Fruit fly (Drosophila melanogaster) whole organism, embryonic: Measurements from ENCODE around the gene CG34298.
A peak's percentile ranks its signal among the peaks of the same experiment; 100 is the strongest.

Experiments used
- Ada2b ChIP-seq: fragments of 200-800 bp; sonication (Bioruptor generic); IDR thresholded peaks from 2 replicates; pipeline ENCODE4 v1.3.6; 2022; ENCODE audit warnings: missing biosample characterization, missing genetic modification characterization
- B-H1 ChIP-seq: fragments of 200-800 bp; sonication (Bioruptor generic); IDR thresholded peaks from 3 replicates; pipeline ENCODE4 v1.3.6; 2022; ENCODE audit warnings: missing biosample characterization, missing genetic modification characterization
- CG10565 ChIP-seq: fragments of 200-800 bp; sonication (Bioruptor generic); optimal IDR thresholded peaks from 3 replicates; lab custom pipeline; 2016; ENCODE audit warnings: missing biosample characterization, mild to moderate bottlenecking, missing genetic modification characterization
- CG11723 ChIP-seq: fragments of 200-800 bp; sonication (Bioruptor generic); optimal IDR thresholded peaks from 2 replicates; lab custom pipeline; 2017; ENCODE audit warnings: missing biosample characterization, mild to moderate bottlenecking, missing genetic modification characterization
- CG12391 ChIP-seq: fragments of 200-800 bp; sonication (Bioruptor generic); optimal IDR thresholded peaks from 3 replicates; lab custom pipeline; 2018; ENCODE audit warnings: missing biosample characterization, mild to moderate bottlenecking, missing genetic modification characterization, moderate library complexity
- CG13287 ChIP-seq: fragments of 200-800 bp; sonication (Bioruptor generic); IDR thresholded peaks from 2 replicates; pipeline ENCODE4 v1.3.6; 2022; ENCODE audit warnings: missing biosample characterization, missing genetic modification characterization; ENCODE audit not compliant: partially characterized antibody
- CG14014 ChIP-seq: fragments of 200-800 bp; sonication (Bioruptor generic); IDR thresholded peaks from 2 replicates; pipeline ENCODE4 v1.3.6; 2022; ENCODE audit warnings: missing biosample characterization, missing genetic modification characterization
- CG33213 ChIP-seq: fragments of 200-800 bp; sonication (Bioruptor generic); optimal IDR thresholded peaks from 3 replicates; lab custom pipeline; 2016; ENCODE audit warnings: missing biosample characterization, missing genetic modification characterization
- CG3726 ChIP-seq: fragments of 200-800 bp; sonication (Bioruptor generic); IDR thresholded peaks from 3 replicates; pipeline ENCODE4, ENCODE4 v1.3.6; 2022; ENCODE audit warnings: missing biosample characterization, missing genetic modification characterization
- CG3847 ChIP-seq: fragments of 200-800 bp; sonication (Bioruptor generic); IDR thresholded peaks from 2 replicates; pipeline ENCODE4 v1.3.6; 2022; ENCODE audit warnings: missing biosample characterization, missing genetic modification characterization
- CG4707 ChIP-seq: fragments of 200-800 bp; sonication (Bioruptor generic); optimal IDR thresholded peaks from 2 replicates; lab custom pipeline; 2018; ENCODE audit warnings: missing biosample characterization, mild to moderate bottlenecking, missing genetic modification characterization, moderate library complexity
- CG6654 ChIP-seq: fragments of 200-800 bp; sonication (Bioruptor generic); optimal IDR thresholded peaks from 2 replicates; lab custom pipeline; 2017; ENCODE audit warnings: missing biosample characterization, mild to moderate bottlenecking, missing genetic modification characterization
- CG6765 ChIP-seq: fragments of 200-800 bp; sonication (Bioruptor generic); optimal IDR thresholded peaks from 3 replicates; lab custom pipeline; 2017; ENCODE audit warnings: missing biosample characterization, mild to moderate bottlenecking, missing genetic modification characterization
- CG7372 ChIP-seq: fragments of 200-800 bp; sonication (Bioruptor generic); IDR thresholded peaks from 2 replicates; pipeline ENCODE4 v1.3.6; 2022; ENCODE audit warnings: missing biosample characterization, missing genetic modification characterization
- CG7963 ChIP-seq: fragments of 200-800 bp; sonication (Bioruptor generic); IDR thresholded peaks from 3 replicates; pipeline ENCODE4 v1.3.6; 2022; ENCODE audit warnings: missing biosample characterization, missing genetic modification characterization; ENCODE audit not compliant: partially characterized antibody
- CG8944 ChIP-seq: fragments of 200-800 bp; sonication (Bioruptor generic); optimal IDR thresholded peaks from 3 replicates; lab custom pipeline; 2016; ENCODE audit warnings: missing biosample characterization, missing genetic modification characterization
- Dip2 ChIP-seq: fragments of 200-800 bp; sonication (Bioruptor generic); IDR thresholded peaks from 2 replicates; pipeline ENCODE4 v1.3.6; 2022; ENCODE audit warnings: missing biosample characterization, missing genetic modification characterization
- Hmx ChIP-seq: fragments of 200-800 bp; sonication (Bioruptor generic); optimal IDR thresholded peaks from 2 replicates; lab custom pipeline; 2016; ENCODE audit warnings: missing biosample characterization, missing genetic modification characterization
- NC2α ChIP-seq: fragments of 200-800 bp; sonication (Bioruptor generic); optimal IDR thresholded peaks from 2 replicates; lab custom pipeline; 2016; ENCODE audit warnings: missing biosample characterization, missing genetic modification characterization
- Opbp ChIP-seq: fragments of 200-800 bp; sonication (Bioruptor generic); IDR thresholded peaks from 3 replicates; pipeline ENCODE4 v1.3.6; 2022; ENCODE audit warnings: missing biosample characterization, missing genetic modification characterization; ENCODE audit not compliant: partially characterized antibody
- PHDP ChIP-seq: fragments of 200-800 bp; sonication (Bioruptor generic); optimal IDR thresholded peaks from 3 replicates; lab custom pipeline; 2018; ENCODE audit warnings: missing biosample characterization, mild to moderate bottlenecking, missing genetic modification characterization, moderate library complexity
- Vsx1 ChIP-seq: fragments of 200-800 bp; sonication (Bioruptor generic); optimal IDR thresholded peaks from 2 replicates; lab custom pipeline; 2017; ENCODE audit warnings: missing biosample characterization, mild to moderate bottlenecking, missing genetic modification characterization, missing genetic modification reagents
- abd-A ChIP-seq: fragments of 200-800 bp; sonication (Bioruptor generic); optimal IDR thresholded peaks from 3 replicates; lab custom pipeline; 2019; ENCODE audit warnings: missing biosample characterization, mild to moderate bottlenecking, missing genetic modification characterization, moderate library complexity
- ap ChIP-seq: fragments of 200-800 bp; sonication (Bioruptor generic); IDR thresholded peaks from 2 replicates; pipeline ENCODE4 v1.3.6; 2022; ENCODE audit warnings: missing biosample characterization, missing genetic modification characterization
- az2 ChIP-seq: fragments of 200-800 bp; sonication (Bioruptor generic); optimal IDR thresholded peaks from 3 replicates; lab custom pipeline; 2016; ENCODE audit warnings: missing biosample characterization, missing genetic modification characterization
- bab2 ChIP-seq: fragments of 200-800 bp; sonication (Bioruptor generic); optimal IDR thresholded peaks from 2 replicates; lab custom pipeline; 2016; ENCODE audit warnings: missing biosample characterization, missing genetic modification characterization
- chm ChIP-seq: fragments of 200-800 bp; sonication (Bioruptor generic); IDR thresholded peaks from 2 replicates; pipeline ENCODE4 v1.3.6; 2022; ENCODE audit warnings: missing biosample characterization, missing genetic modification characterization
- crol ChIP-seq: fragments of 200-800 bp; sonication (Bioruptor generic); IDR thresholded peaks from 2 replicates; pipeline ENCODE4 v1.3.6; 2022; ENCODE audit warnings: missing biosample characterization, missing genetic modification characterization
- da ChIP-seq: fragments of 200-800 bp; sonication (Bioruptor generic); optimal IDR thresholded peaks from 2 replicates; lab custom pipeline; 2016; ENCODE audit warnings: missing biosample characterization, missing genetic modification characterization
- disco-r ChIP-seq: fragments of 200-800 bp; sonication (Bioruptor generic); optimal IDR thresholded peaks from 2 replicates; lab custom pipeline; 2016; ENCODE audit warnings: missing biosample characterization, missing genetic modification characterization
- gcm2 ChIP-seq: fragments of 200-800 bp; sonication (Bioruptor generic); optimal IDR thresholded peaks from 2 replicates; lab custom pipeline; 2016; ENCODE audit warnings: missing biosample characterization, missing genetic modification characterization
- kay ChIP-seq: fragments of 200-800 bp; sonication (Bioruptor generic); optimal IDR thresholded peaks from 2 replicates; lab custom pipeline; 2016; ENCODE audit warnings: missing biosample characterization, missing genetic modification characterization
- knrl ChIP-seq: fragments of 200-800 bp; sonication (Bioruptor generic); IDR thresholded peaks from 3 replicates; pipeline ENCODE4 v1.3.6; 2022; ENCODE audit warnings: missing biosample characterization, missing genetic modification characterization; ENCODE audit not compliant: partially characterized antibody
- lmd ChIP-seq: fragments of 200-800 bp; sonication (Bioruptor generic); IDR thresholded peaks from 2 replicates; pipeline ENCODE4 v1.3.6; 2022; ENCODE audit warnings: missing biosample characterization, missing genetic modification characterization
- phol ChIP-seq: fragments of 200-800 bp; sonication (Bioruptor generic); optimal IDR thresholded peaks from 3 replicates; lab custom pipeline; 2018; ENCODE audit warnings: missing biosample characterization, mild to moderate bottlenecking, missing genetic modification characterization, moderate library complexity
- repo ChIP-seq: fragments of 200-800 bp; sonication (Bioruptor generic); optimal IDR thresholded peaks from 2 replicates; lab custom pipeline; 2016; ENCODE audit warnings: missing biosample characterization, missing genetic modification characterization
- tll ChIP-seq, 2 experiments: fragments of 200-800 bp in 1 of 2; fragments of >200 bp in 1 of 2; sonication (Bioruptor generic) in 1 of 2; optimal IDR thresholded peaks; 2 replicates each; lab custom pipeline; 2017 to 2019; ENCODE audit warnings: missing biosample characterization in 2 of 2, missing genetic modification characterization in 2 of 2, mild to moderate bottlenecking in 1 of 2, moderate library complexity in 1 of 2
- tna ChIP-seq: fragments of 200-800 bp; sonication (Bioruptor generic); IDR thresholded peaks from 2 replicates; pipeline ENCODE4 v1.3.6; 2022; ENCODE audit warnings: missing biosample characterization, missing genetic modification characterization; ENCODE audit not compliant: partially characterized antibody
- tup ChIP-seq: fragments of 200-800 bp; sonication (Bioruptor generic); optimal IDR thresholded peaks from 2 replicates; lab custom pipeline; 2016; ENCODE audit warnings: missing biosample characterization, mild to moderate bottlenecking, missing genetic modification characterization, moderate library complexity
- twi ChIP-seq: fragments of 200-800 bp; optimal IDR thresholded peaks from 2 replicates; lab custom pipeline; 2019; ENCODE audit warnings: missing biosample characterization, mild to moderate bottlenecking, missing genetic modification characterization, moderate library complexity
- unc-4 ChIP-seq: fragments of 200-800 bp; sonication (Bioruptor generic); IDR thresholded peaks from 2 replicates; pipeline ENCODE4 v1.3.6; 2022; ENCODE audit warnings: missing biosample characterization, missing genetic modification characterization; ENCODE audit not compliant: partially characterized antibody
- z ChIP-seq: fragments of 200-800 bp; sonication (Bioruptor generic); IDR thresholded peaks from 3 replicates; pipeline ENCODE4 v1.3.6; 2022; ENCODE audit warnings: missing biosample characterization, missing genetic modification characterization
- zf30C ChIP-seq: fragments of 200-800 bp; sonication (Bioruptor generic); optimal IDR thresholded peaks from 3 replicates; lab custom pipeline; 2018; ENCODE audit warnings: missing biosample characterization, mild to moderate bottlenecking, missing genetic modification characterization

CG34298 gene

DNA sequence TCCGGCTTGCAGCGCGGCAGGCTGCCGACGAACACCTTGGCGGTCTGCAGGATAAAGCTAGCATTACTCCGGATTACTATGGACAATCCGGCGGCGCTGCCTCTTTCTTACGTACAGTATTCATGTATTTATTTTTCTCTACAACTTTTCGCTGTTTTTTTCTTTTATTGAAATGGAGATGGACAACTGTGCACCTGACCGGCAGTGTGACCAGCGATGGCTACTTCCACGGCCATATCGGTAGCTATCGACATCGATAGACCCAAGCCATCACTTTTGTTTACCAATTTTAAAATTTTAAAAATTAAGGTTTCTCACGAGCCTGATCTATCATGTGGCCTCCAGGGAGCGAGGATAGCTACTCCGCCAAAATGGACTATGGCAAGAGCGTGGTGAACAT is 4.6 kb upstream of the CG34298 start, which contains the start of the genes CG7903 and Sas-6 (continued):
- TF ChIP-seq CG8944 (no peak), chm (GFP tag; lab: Robert Waterston, UW) (no peak), az2 (no peak), CG4707 (GFP tag; lab: Kevin White, UChicago) (no peak), CG11723 (no peak), tna (GFP tag; lab: Robert Waterston, UW) (peak; percentile 43; the same call in 1 of the 2 replicates), da (no peak), bab2 (GFP tag; lab: Kevin White, UChicago) (no peak), CG12391 (tag; lab: Kevin White, UChicago) (no peak), Opbp (GFP tag; lab: Robert Waterston, UW) (peak; percentile 60; the same call in 1 of the 3 replicates), CG6654 (GFP tag; lab: Kevin White, UChicago) (no peak), knrl (peak; percentile 67), lmd (GFP tag; lab: Robert Waterston, UW) (no peak; the same call in 1 of the 2 replicates), CG3847 (GFP tag; lab: Robert Waterston, UW) (no peak), Hmx (no peak), unc-4 (GFP tag; lab: Robert Waterston, UW) (peak; percentile 77), crol (no peak), CG6765 (no peak), gcm2 (GFP tag; lab: Kevin White, UChicago) (no peak), Ada2b (GFP tag; lab: Robert Waterston, UW) (no peak), CG3726 (GFP tag; lab: Robert Waterston, UW) (no peak), zf30C (GFP tag; lab: Kevin White, UChicago) (no peak), twi (no peak), disco-r (GFP tag; lab: Kevin White, UChicago) (no peak), CG33213 (no peak), CG7372 (GFP tag; lab: Robert Waterston, UW) (no peak), CG14014 (GFP tag; lab: Robert Waterston, UW) (no peak), Dip2 (GFP tag; lab: Robert Waterston, UW) (no peak), PHDP (tag; lab: Kevin White, UChicago) (no peak), repo (no peak), CG7963 (GFP tag; lab: Robert Waterston, UW) (peak; percentile 71; the same call in 2 of the 3 replicates), NC2α (no peak), Vsx1 (GFP tag; lab: Kevin White, UChicago) (no peak), tll (GFP tag; optimal IDR thresholded peaks at IDR 0.05; lab: Kevin White, UChicago) (no peak), CG10565 (GFP tag; lab: Kevin White, UChicago) (no peak), ap (no peak), z (GFP tag; lab: Robert Waterston, UW) (no peak), kay (GFP tag; lab: Kevin White, UChicago) (no peak), B-H1 (GFP tag; lab: Robert Waterston, UW) (no peak), tup (GFP tag; lab: Kevin White, UChicago) (no peak), CG13287 (GFP tag; lab: Robert Waterston, UW) (peak; percentile 82), phol (tag; lab: Kevin White, UChicago) (peak; percentile 63), abd-A (tag; lab: Kevin White, UChicago) (no peak)
